Worm (Caenorhabditis elegans) whole organism, mixed stage, embryonic: ENCODE measurements around the gene twk-26.

Source experiments
- M03D4.4 ChIP-seq: sonication (generic microtip); optimal IDR thresholded peaks from 2 replicates; lab custom pipeline; 2017; ENCODE audit warnings: mild to moderate bottlenecking, missing genetic modification characterization, missing compliant biosample characterization
- blmp-1 ChIP-seq: fragments of 150-350 bp; optimal IDR thresholded peaks from 2 replicates; lab custom pipeline; 2014; ENCODE audit warnings: missing biosample characterization, missing genetic modification characterization
- ceh-39 ChIP-seq: fragments of 150-350 bp; optimal IDR thresholded peaks from 2 replicates; lab custom pipeline; 2014; ENCODE audit warnings: missing biosample characterization, missing genetic modification characterization
- ceh-43 ChIP-seq: fragments of 200-800 bp; sonication (Bioruptor generic); optimal IDR thresholded peaks from 2 replicates; lab custom pipeline; 2018; ENCODE audit warnings: mild to moderate bottlenecking, missing genetic modification characterization, moderate library complexity, missing compliant biosample characterization
- ceh-83 ChIP-seq: fragments of 200-800 bp; sonication (Bioruptor generic); optimal IDR thresholded peaks from 2 replicates; lab custom pipeline; 2018; ENCODE audit warnings: mild to moderate bottlenecking, missing genetic modification characterization, missing compliant biosample characterization
- ces-1 ChIP-seq: fragments of 150-350 bp; optimal IDR thresholded peaks from 2 replicates; lab custom pipeline; 2014; ENCODE audit warnings: missing biosample characterization, missing genetic modification reagents, missing genetic modification characterization
- cnd-1 ChIP-seq: fragments of 200-800 bp; sonication (Bioruptor generic); optimal IDR thresholded peaks from 2 replicates; lab custom pipeline; 2018; ENCODE audit warnings: mild to moderate bottlenecking, missing genetic modification characterization, missing compliant biosample characterization
- drap-1 ChIP-seq: fragments of 200-800 bp; sonication (Bioruptor generic); optimal IDR thresholded peaks from 3 replicates; lab custom pipeline; 2018; ENCODE audit warnings: mild to moderate bottlenecking, missing genetic modification characterization, missing compliant biosample characterization
- elt-1 ChIP-seq: sonication (generic microtip); optimal IDR thresholded peaks from 2 replicates; lab custom pipeline; 2017; ENCODE audit warnings: missing genetic modification characterization, mild to moderate bottlenecking, missing compliant biosample characterization, antibody characterized with exemption, moderate library complexity, borderline replicate concordance; ENCODE audit not compliant: insufficient read depth
- elt-3 ChIP-seq: fragments of 150-350 bp; optimal IDR thresholded peaks from 2 replicates; lab custom pipeline; 2014; ENCODE audit warnings: missing biosample characterization, missing genetic modification characterization
- flh-1 ChIP-seq: fragments of 200-800 bp; sonication (Bioruptor generic); optimal IDR thresholded peaks from 2 replicates; lab custom pipeline; 2018; ENCODE audit warnings: mild to moderate bottlenecking, missing genetic modification characterization, moderate library complexity, missing compliant biosample characterization
- hlh-1 ChIP-seq: fragments of 150-350 bp; optimal IDR thresholded peaks from 2 replicates; lab custom pipeline; 2014; ENCODE audit warnings: missing biosample characterization, missing genetic modification reagents, missing genetic modification characterization
- lin-13 ChIP-seq: fragments of 150-350 bp; optimal IDR thresholded peaks from 2 replicates; lab custom pipeline; 2014; ENCODE audit warnings: missing biosample characterization, missing genetic modification characterization
- lin-32 ChIP-seq: fragments of 200-800 bp; sonication (Bioruptor generic); optimal IDR thresholded peaks from 2 replicates; lab custom pipeline; 2018; ENCODE audit warnings: mild to moderate bottlenecking, missing genetic modification characterization, missing compliant biosample characterization
- lsy-2 ChIP-seq: fragments of 150-350 bp; optimal IDR thresholded peaks from 2 replicates; lab custom pipeline; 2014; ENCODE audit warnings: missing biosample characterization, missing genetic modification characterization
- mab-5 ChIP-seq: fragments of 150-350 bp; optimal IDR thresholded peaks from 2 replicates; lab custom pipeline; 2014; ENCODE audit warnings: missing biosample characterization, missing genetic modification characterization
- mep-1 ChIP-seq: fragments of 150-350 bp; optimal IDR thresholded peaks from 2 replicates; lab custom pipeline; 2017; ENCODE audit warnings: missing biosample characterization, missing genetic modification reagents, missing genetic modification characterization, inconsistent platforms
- mls-2 ChIP-seq: sonication (generic microtip); optimal IDR thresholded peaks from 2 replicates; lab custom pipeline; 2016; ENCODE audit warnings: mild to moderate bottlenecking, missing genetic modification characterization, moderate library complexity, missing compliant biosample characterization
- nhr-12 ChIP-seq: fragments of 150-350 bp; optimal IDR thresholded peaks from 2 replicates; lab custom pipeline; 2014; ENCODE audit warnings: missing biosample characterization, missing genetic modification characterization
- nhr-2 ChIP-seq: fragments of 150-350 bp; optimal IDR thresholded peaks from 2 replicates; lab custom pipeline; 2014; ENCODE audit warnings: missing biosample characterization, missing genetic modification characterization
- nhr-237 ChIP-seq: fragments of 150-350 bp; optimal IDR thresholded peaks from 2 replicates; lab custom pipeline; 2014; ENCODE audit warnings: missing biosample characterization, missing genetic modification characterization
- nhr-28 ChIP-seq: fragments of 150-350 bp; optimal IDR thresholded peaks from 2 replicates; lab custom pipeline; 2014; ENCODE audit warnings: missing biosample characterization, missing genetic modification characterization
- nhr-76 ChIP-seq: sonication (generic microtip); optimal IDR thresholded peaks from 2 replicates; lab custom pipeline; 2017; ENCODE audit warnings: missing biosample characterization, missing genetic modification characterization
- pha-4 ChIP-seq: fragments of 150-350 bp; optimal IDR thresholded peaks from 2 replicates; lab custom pipeline; 2018; ENCODE audit warnings: missing biosample characterization, missing genetic modification reagents, missing genetic modification characterization
- sem-2 ChIP-seq: fragments of 200-800 bp; sonication (Bioruptor generic); optimal IDR thresholded peaks from 2 replicates; lab custom pipeline; 2018; ENCODE audit warnings: mild to moderate bottlenecking, missing genetic modification characterization, missing compliant biosample characterization
- snpc-4 ChIP-seq: fragments of 150-350 bp; optimal IDR thresholded peaks from 2 replicates; lab custom pipeline; 2014; ENCODE audit warnings: missing biosample characterization, missing genetic modification characterization
- sptf-1 ChIP-seq: sonication (generic microtip); optimal IDR thresholded peaks from 2 replicates; lab custom pipeline; 2017; ENCODE audit warnings: mild to moderate bottlenecking, missing genetic modification characterization, moderate library complexity, missing compliant biosample characterization
- tbx-8 ChIP-seq: fragments of 200-800 bp; sonication (Bioruptor generic); optimal IDR thresholded peaks from 2 replicates; lab custom pipeline; 2018; ENCODE audit warnings: mild to moderate bottlenecking, missing genetic modification characterization, moderate library complexity, missing compliant biosample characterization
- unc-120 ChIP-seq: sonication (generic microtip); optimal IDR thresholded peaks from 2 replicates; lab custom pipeline; 2017; ENCODE audit warnings: missing genetic modification characterization, missing compliant biosample characterization; ENCODE audit not compliant: poor library complexity, severe bottlenecking
- unc-39 ChIP-seq: fragments of 150-350 bp; optimal IDR thresholded peaks from 2 replicates; lab custom pipeline; 2014; ENCODE audit warnings: missing biosample characterization, missing genetic modification characterization
- unc-62 ChIP-seq: fragments of 150-350 bp; optimal IDR thresholded peaks from 2 replicates; lab custom pipeline; 2014; ENCODE audit warnings: missing biosample characterization, missing genetic modification reagents, missing genetic modification characterization
- zip-8 ChIP-seq: fragments of 150-350 bp; optimal IDR thresholded peaks from 2 replicates; lab custom pipeline; 2014; ENCODE audit warnings: missing biosample characterization, missing genetic modification characterization

The twk-26 gene

ce11 chrX:3089423-3089822, 34.8 kb upstream of the twk-26 start, which contains the start of gene pccb-1:
Gene pccb-1, plus strand, starts transcription at chrX:3089549.
- TF ChIP-seq ceh-83 (GFP tag; lab: Kevin White, UChicago) (no peak), hlh-1 (tag; lab: Kevin White, UChicago) (peak; percentile 35)

- TF ChIP-seq unc-39 (tag; lab: Kevin White, UChicago) (no peak), cnd-1 (no peak), lin-13 (tag; lab: Kevin White, UChicago) (no peak), hlh-1 (tag; lab: Kevin White, UChicago) (no peak), snpc-4 (tag; lab: Kevin White, UChicago) (no peak)
- TF ChIP-seq, all 35 proteins: peak for 0
These were observed 33.0 kb upstream of the twk-26 start for ce11 chrX:3087647-3088046.

ce11 chrX:3087245-3087644, 32.6 kb upstream of the twk-26 start, which contains the start of gene F52E4.5:
Gene F52E4.5, minus strand, starts transcription at chrX:3087345.
- TF ChIP-seq ceh-43 (GFP tag; lab: Kevin White, UChicago): no peak

ce11 chrX:3080825-3081224, 26.2 kb upstream of the twk-26 start, which contains the start of gene twk-16:
Gene twk-16, plus strand, starts transcription at chrX:3081125.
- TF ChIP-seq snpc-4 (tag; lab: Kevin White, UChicago) (no peak), tbx-8 (GFP tag; lab: Kevin White, UChicago) (no peak), ceh-83 (GFP tag; lab: Kevin White, UChicago) (no peak), unc-39 (tag; lab: Kevin White, UChicago) (no peak), nhr-12 (no peak), ceh-43 (GFP tag; lab: Kevin White, UChicago) (no peak), sem-2 (GFP tag; lab: Kevin White, UChicago) (no peak), blmp-1 (tag; lab: Kevin White, UChicago) (no peak), ceh-39 (tag; lab: Kevin White, UChicago) (no peak), mep-1 (tag; lab: Kevin White, UChicago) (no peak), zip-8 (tag; lab: Kevin White, UChicago) (no peak), sptf-1 (tag; lab: Kevin White, UChicago) (no peak), lin-32 (GFP tag; lab: Kevin White, UChicago) (no peak), unc-62 (GFP tag; lab: Kevin White, UChicago) (no peak), nhr-28 (no peak), nhr-2 (tag; lab: Kevin White, UChicago) (no peak), M03D4.4 (tag; lab: Kevin White, UChicago) (no peak), mab-5 (tag; lab: Kevin White, UChicago) (no peak), mls-2 (no peak)

ce11 chrX:3070322-3070721, 15.7 kb upstream of the twk-26 start, which contains the start of gene ceh-31:
Gene ceh-31, minus strand, starts transcription at chrX:3070422.
- no peak for TF ChIP-seq zip-8 (tag; lab: Kevin White, UChicago)
- no peak for TF ChIP-seq elt-3 (tag; lab: Kevin White, UChicago)
- TF ChIP-seq ceh-39 (tag; lab: Kevin White, UChicago): no peak
- no peak for TF ChIP-seq nhr-28
- TF ChIP-seq nhr-76: no peak
- no peak for TF ChIP-seq flh-1
- no peak for TF ChIP-seq nhr-2 (tag; lab: Kevin White, UChicago)
- no peak for TF ChIP-seq sptf-1 (tag; lab: Kevin White, UChicago)
- TF ChIP-seq ces-1 (GFP tag; lab: Kevin White, UChicago): no peak
- TF ChIP-seq, all 35 proteins: peak for 0

- no peak for TF ChIP-seq nhr-237 (tag; lab: Kevin White, UChicago)
- peak; percentile 48 for TF ChIP-seq ces-1 (GFP tag; lab: Kevin White, UChicago)
These were observed 12.4 kb upstream of the twk-26 start for ce11 chrX:3067052-3067451.

- no peak for TF ChIP-seq hlh-1 (tag; lab: Kevin White, UChicago)
- TF ChIP-seq unc-62 (GFP tag; lab: Kevin White, UChicago): no peak
- no peak for TF ChIP-seq drap-1 (GFP tag; lab: Kevin White, UChicago)
- no peak for TF ChIP-seq tbx-8 (GFP tag; lab: Kevin White, UChicago)
- TF ChIP-seq mep-1 (tag; lab: Kevin White, UChicago): no peak
- no peak for TF ChIP-seq nhr-28
- no peak for TF ChIP-seq cnd-1
- no peak for TF ChIP-seq ces-1 (GFP tag; lab: Kevin White, UChicago)
- no peak for TF ChIP-seq mab-5 (tag; lab: Kevin White, UChicago)
- TF ChIP-seq pha-4 (tag; lab: Kevin White, UChicago): no peak
- TF ChIP-seq lin-32 (GFP tag; lab: Kevin White, UChicago): no peak
- TF ChIP-seq elt-1: no peak
- no peak for TF ChIP-seq nhr-76
- no peak for TF ChIP-seq unc-120 (tag; lab: Kevin White, UChicago)
- TF ChIP-seq nhr-12: no peak
- TF ChIP-seq ceh-43 (GFP tag; lab: Kevin White, UChicago): no peak
- TF ChIP-seq sptf-1 (tag; lab: Kevin White, UChicago): no peak
- no peak for TF ChIP-seq lsy-2 (tag; lab: Kevin White, UChicago)
- TF ChIP-seq flh-1: no peak
These were observed 8.7 kb upstream of the twk-26 start, which contains the start of gene ceh-30 for ce11 chrX:3063274-3063673. Gene ceh-30, plus strand, starts transcription at chrX:3063574.
